Fruit fly (Drosophila melanogaster) whole organism, embryonic: ENCODE measurements around the gene CG34409.

ENCODE experiments used
- Aef1 ChIP-seq: fragments of 200-800 bp; sonication (Bioruptor generic); IDR thresholded peaks from 3 replicates; pipeline ENCODE4 v1.3.6; 2022; ENCODE audit warnings: missing biosample characterization, missing genetic modification characterization
- Antp ChIP-seq: fragments of 200-800 bp; sonication (Bioruptor generic); optimal IDR thresholded peaks from 3 replicates; lab custom pipeline; 2016; ENCODE audit warnings: missing biosample characterization, missing genetic modification characterization
- Asciz ChIP-seq: fragments of 200-800 bp; sonication (Bioruptor generic); optimal IDR thresholded peaks from 2 replicates; lab custom pipeline; 2017; ENCODE audit warnings: missing biosample characterization, mild to moderate bottlenecking, missing genetic modification characterization, missing genetic modification reagents
- CG10431 ChIP-seq: fragments of 200-800 bp; sonication (Bioruptor generic); optimal IDR thresholded peaks from 3 replicates; lab custom pipeline; 2018; ENCODE audit warnings: missing biosample characterization, mild to moderate bottlenecking, missing genetic modification characterization
- CG10959 ChIP-seq: fragments of 200-800 bp; sonication (Bioruptor generic); IDR thresholded peaks from 2 replicates; pipeline ENCODE4 v1.3.6; 2022; ENCODE audit warnings: missing biosample characterization, missing genetic modification characterization
- CG11560 ChIP-seq: fragments of 200-800 bp; sonication (Bioruptor generic); IDR thresholded peaks from 3 replicates; pipeline ENCODE4 v1.3.6; 2022; ENCODE audit warnings: missing biosample characterization, missing genetic modification characterization
- CG1233 ChIP-seq: fragments of 200-800 bp; sonication (Bioruptor generic); optimal IDR thresholded peaks from 4 replicates; lab custom pipeline; 2018; ENCODE audit warnings: missing biosample characterization, mild to moderate bottlenecking, missing genetic modification characterization
- CG12659 ChIP-seq: fragments of 200-800 bp; sonication (Bioruptor generic); optimal IDR thresholded peaks from 3 replicates; lab custom pipeline; 2017; ENCODE audit warnings: mild to moderate bottlenecking, missing biosample characterization, missing genetic modification reagents, missing genetic modification characterization
- CG12744 ChIP-seq: fragments of 200-800 bp; sonication (Bioruptor generic); optimal IDR thresholded peaks from 2 replicates; lab custom pipeline; 2016; ENCODE audit warnings: missing biosample characterization, missing genetic modification characterization
- CG14667 ChIP-seq: fragments of 200-800 bp; sonication (Bioruptor generic); IDR thresholded peaks from 2 replicates; pipeline ENCODE4 v1.3.6; 2022; ENCODE audit warnings: missing biosample characterization, missing genetic modification characterization
- CG15011 ChIP-seq: fragments of 200-800 bp; sonication (Bioruptor generic); optimal IDR thresholded peaks from 3 replicates; lab custom pipeline; 2018; ENCODE audit warnings: missing biosample characterization, mild to moderate bottlenecking, missing genetic modification characterization
- CG17359 ChIP-seq: fragments of 200-800 bp; sonication (Bioruptor generic); optimal IDR thresholded peaks from 3 replicates; lab custom pipeline; 2018; ENCODE audit warnings: missing biosample characterization, mild to moderate bottlenecking, missing genetic modification characterization, moderate library complexity
- CG31224 ChIP-seq: fragments of 200-800 bp; sonication (Bioruptor generic); IDR thresholded peaks from 2 replicates; pipeline ENCODE4 v1.3.6; 2022; ENCODE audit warnings: missing biosample characterization, missing genetic modification characterization
- CG3281 ChIP-seq: fragments of 200-800 bp; sonication (Bioruptor generic); optimal IDR thresholded peaks from 3 replicates; lab custom pipeline; 2017; ENCODE audit warnings: missing biosample characterization, mild to moderate bottlenecking, missing genetic modification characterization
- CG33213 ChIP-seq: fragments of 200-800 bp; sonication (Bioruptor generic); optimal IDR thresholded peaks from 3 replicates; lab custom pipeline; 2016; ENCODE audit warnings: missing biosample characterization, missing genetic modification characterization
- CG3995 ChIP-seq: fragments of 200-800 bp; sonication (Bioruptor generic); optimal IDR thresholded peaks from 3 replicates; lab custom pipeline; 2016; ENCODE audit warnings: missing biosample characterization, missing genetic modification characterization
- CG4424 ChIP-seq: fragments of 200-800 bp; sonication (Bioruptor generic); optimal IDR thresholded peaks from 3 replicates; lab custom pipeline; 2016; ENCODE audit warnings: missing biosample characterization, missing genetic modification characterization
- CG4617 ChIP-seq: fragments of 200-800 bp; sonication (Bioruptor generic); optimal IDR thresholded peaks from 3 replicates; lab custom pipeline; 2016; ENCODE audit warnings: missing biosample characterization, missing genetic modification characterization, borderline replicate concordance
- CG6791 ChIP-seq: fragments of 200-800 bp; sonication (Bioruptor generic); IDR thresholded peaks from 3 replicates; pipeline ENCODE4 v1.3.6; 2022; ENCODE audit warnings: missing biosample characterization, missing genetic modification characterization; ENCODE audit not compliant: partially characterized antibody
- CG7928 ChIP-seq: fragments of 200-800 bp; sonication (Bioruptor generic); optimal IDR thresholded peaks from 2 replicates; lab custom pipeline; 2017; ENCODE audit warnings: missing biosample characterization, mild to moderate bottlenecking, missing genetic modification characterization
- CTCF ChIP-seq: fragments of 200-800 bp; sonication (Bioruptor generic); optimal IDR thresholded peaks from 2 replicates; lab custom pipeline; 2017; ENCODE audit warnings: missing biosample characterization, mild to moderate bottlenecking, missing genetic modification characterization, moderate library complexity
- Camta ChIP-seq: fragments of 200-800 bp; sonication (Bioruptor generic); optimal IDR thresholded peaks from 2 replicates; lab custom pipeline; 2016; ENCODE audit warnings: missing biosample characterization, missing genetic modification characterization
- D ChIP-seq, 2 experiments: fragments of 200-800 bp in 1 of 2; fragments of >200 bp in 1 of 2; sonication (Bioruptor generic) in 1 of 2; optimal IDR thresholded peaks; 2 replicates in 1 of 2; 3 replicates in 1 of 2; lab custom pipeline; 2017; ENCODE audit warnings: mild to moderate bottlenecking in 1 of 2, missing biosample characterization in 1 of 2, missing genetic modification characterization in 1 of 2, missing genetic modification reagents in 1 of 2
- Dek ChIP-seq: fragments of 200-800 bp; sonication (Bioruptor generic); optimal IDR thresholded peaks from 3 replicates; lab custom pipeline; 2019; ENCODE audit warnings: missing biosample characterization, mild to moderate bottlenecking, missing genetic modification characterization, moderate library complexity
- Nf-YC ChIP-seq: fragments of 200-800 bp; optimal IDR thresholded peaks from 3 replicates; lab custom pipeline; 2019; ENCODE audit warnings: missing biosample characterization, mild to moderate bottlenecking, missing genetic modification characterization, moderate library complexity
- NfI ChIP-seq: fragments of 200-800 bp; sonication (Bioruptor generic); optimal IDR thresholded peaks from 3 replicates; lab custom pipeline; 2018; ENCODE audit warnings: missing biosample characterization, mild to moderate bottlenecking, missing genetic modification characterization, moderate library complexity
- Oaz ChIP-seq: fragments of 200-800 bp; sonication (Bioruptor generic); IDR thresholded peaks from 2 replicates; pipeline ENCODE4 v1.3.6; 2022; ENCODE audit warnings: missing biosample characterization, missing genetic modification characterization
- Ravus ChIP-seq: fragments of 200-800 bp; sonication (Bioruptor generic); IDR thresholded peaks from 2 replicates; pipeline ENCODE4 v1.3.6; 2022; ENCODE audit warnings: missing biosample characterization, missing genetic modification characterization
- Sry-δ ChIP-seq: fragments of 200-800 bp; sonication (Bioruptor generic); optimal IDR thresholded peaks from 2 replicates; lab custom pipeline; 2016; ENCODE audit warnings: missing biosample characterization, missing genetic modification characterization
- Tbp ChIP-seq: fragments of >200 bp; optimal IDR thresholded peaks from 2 replicates; lab custom pipeline; 2018; ENCODE audit warnings: missing biosample characterization, missing genetic modification characterization
- ac ChIP-seq: fragments of 200-800 bp; sonication (Bioruptor generic); optimal IDR thresholded peaks from 3 replicates; lab custom pipeline; 2017; ENCODE audit warnings: missing biosample characterization, mild to moderate bottlenecking, missing genetic modification characterization
- bbx ChIP-seq: fragments of 200-800 bp; sonication (Bioruptor generic); IDR thresholded peaks from 2 replicates; pipeline ENCODE4 v1.3.6; 2022; ENCODE audit warnings: missing biosample characterization, missing genetic modification characterization; ENCODE audit not compliant: partially characterized antibody
- bcd ChIP-seq: fragments of 200-800 bp; sonication (Bioruptor generic); optimal IDR thresholded peaks from 2 replicates; lab custom pipeline; 2017; ENCODE audit warnings: missing biosample characterization, mild to moderate bottlenecking, missing genetic modification characterization
- cad ChIP-seq: fragments of >200 bp; optimal IDR thresholded peaks from 2 replicates; lab custom pipeline; 2017; ENCODE audit warnings: missing biosample characterization, missing genetic modification characterization
- cato ChIP-seq: fragments of 200-800 bp; sonication (Bioruptor generic); optimal IDR thresholded peaks from 2 replicates; lab custom pipeline; 2016; ENCODE audit warnings: missing biosample characterization, missing genetic modification characterization, borderline replicate concordance
- crc ChIP-seq: fragments of 200-800 bp; sonication (Bioruptor generic); optimal IDR thresholded peaks from 2 replicates; lab custom pipeline; 2016; ENCODE audit warnings: missing biosample characterization, missing genetic modification characterization
- croc ChIP-seq: fragments of 200-800 bp; sonication (Bioruptor generic); conservative IDR thresholded peaks from 3 replicates; pipeline ENCODE4 v1.3.6; 2022; ENCODE audit warnings: missing biosample characterization, missing genetic modification characterization
- fd3F ChIP-seq: fragments of 200-800 bp; sonication (Bioruptor generic); optimal IDR thresholded peaks from 2 replicates; lab custom pipeline; 2018; ENCODE audit warnings: missing biosample characterization, mild to moderate bottlenecking, missing genetic modification characterization, moderate library complexity
- fu2 ChIP-seq: fragments of 200-800 bp; sonication (Bioruptor generic); optimal IDR thresholded peaks from 2 replicates; lab custom pipeline; 2016; ENCODE audit warnings: missing biosample characterization, missing genetic modification characterization
- insv ChIP-seq, 2 experiments: fragments of 200-800 bp; sonication (Bioruptor generic); optimal IDR thresholded peaks; 3 replicates each; lab custom pipeline; 2016 to 2018; ENCODE audit warnings: missing biosample characterization in 2 of 2, missing genetic modification characterization in 2 of 2
- kni ChIP-seq: fragments of 200-800 bp; sonication (Bioruptor generic); optimal IDR thresholded peaks from 3 replicates; lab custom pipeline; 2017; ENCODE audit warnings: mild to moderate bottlenecking, missing biosample characterization, missing genetic modification reagents, missing genetic modification characterization
- mld ChIP-seq: fragments of 200-800 bp; sonication (Bioruptor generic); IDR thresholded peaks from 3 replicates; pipeline ENCODE4 v1.3.6; 2022; ENCODE audit warnings: missing biosample characterization, missing genetic modification characterization; ENCODE audit not compliant: partially characterized antibody
- phol ChIP-seq: fragments of 200-800 bp; sonication (Bioruptor generic); optimal IDR thresholded peaks from 3 replicates; lab custom pipeline; 2018; ENCODE audit warnings: missing biosample characterization, mild to moderate bottlenecking, missing genetic modification characterization, moderate library complexity
- shn ChIP-seq: fragments of 200-800 bp; sonication (Bioruptor generic); optimal IDR thresholded peaks from 3 replicates; lab custom pipeline; 2016; ENCODE audit warnings: missing biosample characterization, missing genetic modification characterization
- sna ChIP-seq: fragments of 200-800 bp; sonication (Bioruptor generic); IDR thresholded peaks from 2 replicates; pipeline ENCODE4 v1.3.6; 2022; ENCODE audit warnings: missing biosample characterization, missing genetic modification characterization; ENCODE audit not compliant: partially characterized antibody
- so ChIP-seq: fragments of 200-800 bp; sonication (Bioruptor generic); IDR thresholded peaks from 3 replicates; pipeline ENCODE4 v1.3.6; 2022; ENCODE audit warnings: missing biosample characterization, missing genetic modification characterization
- sob ChIP-seq: fragments of 200-800 bp; sonication (Bioruptor generic); IDR thresholded peaks from 2 replicates; pipeline ENCODE4 v1.3.6; 2022; ENCODE audit warnings: missing biosample characterization, missing genetic modification characterization
- vnd ChIP-seq: fragments of 200-800 bp; sonication (Bioruptor generic); IDR thresholded peaks from 3 replicates; pipeline ENCODE4 v1.3.6; 2022; ENCODE audit warnings: missing biosample characterization, missing genetic modification characterization; ENCODE audit not compliant: partially characterized antibody
- vvl ChIP-seq: fragments of 200-800 bp; sonication (Bioruptor generic); IDR thresholded peaks from 2 replicates; pipeline ENCODE4 v1.3.6; 2022; ENCODE audit warnings: missing biosample characterization, missing genetic modification characterization

Gene CG34409

dm6 chr3R:9762955-9763931, 17.1 kb upstream of the CG34409 start, which contains the start of the genes Snap24 and CG8478 (continued):
- TF ChIP-seq Ravus (GFP tag; lab: Robert Waterston, UW) (no peak), Dek (tag; lab: Kevin White, UChicago) (no peak), CG14667 (GFP tag; lab: Robert Waterston, UW) (no peak), CG12744 (GFP tag; lab: Kevin White, UChicago) (no peak), cato (no peak), crc (no peak), CG4617 (GFP tag; lab: Kevin White, UChicago) (peak; percentile 40), D (optimal IDR thresholded peaks at IDR 0.05; lab: Kevin White, UChicago) (no peak), D (GFP tag; optimal IDR thresholded peaks at IDR 0.05; lab: Kevin White, UChicago) (no peak), Aef1 (GFP tag; lab: Robert Waterston, UW) (no peak), CTCF (no peak), phol (tag; lab: Kevin White, UChicago) (peak; percentile 22), CG6791 (GFP tag; lab: Robert Waterston, UW) (peak; percentile 79), Asciz (GFP tag; lab: Kevin White, UChicago) (no peak), CG33213 (GFP tag; lab: Kevin White, UChicago) (no peak), insv (GFP tag; optimal IDR thresholded peaks at IDR 0.05; lab: Kevin White, UChicago) (no peak), vvl (no peak; the same call in 1 of the 2 replicates), shn (no peak), CG12659 (GFP tag; lab: Kevin White, UChicago) (peak; percentile 26), so (GFP tag; lab: Robert Waterston, UW) (no peak), CG7928 (GFP tag; lab: Kevin White, UChicago) (no peak), CG3995 (GFP tag; lab: Kevin White, UChicago) (no peak), Camta (peak; percentile 33), kni (GFP tag; lab: Kevin White, UChicago) (no peak), sob (GFP tag; lab: Robert Waterston, UW) (no peak), CG10959 (GFP tag; lab: Robert Waterston, UW) (no peak), CG10431 (GFP tag; lab: Kevin White, UChicago) (no peak), Tbp (GFP tag; lab: Kevin White, UChicago) (no peak), bcd (GFP tag; lab: Kevin White, UChicago) (no peak), Sry-δ (GFP tag; lab: Kevin White, UChicago) (peak; percentile 88), Nf-YC (tag; lab: Kevin White, UChicago) (peak; percentile 20), croc (GFP tag; lab: Robert Waterston, UW) (no peak), CG31224 (GFP tag; lab: Robert Waterston, UW) (no peak), cad (GFP tag; lab: Kevin White, UChicago) (no peak), CG3281 (GFP tag; lab: Kevin White, UChicago) (no peak), ac (GFP tag; lab: Kevin White, UChicago) (no peak), vnd (GFP tag; lab: Robert Waterston, UW) (peak; percentile 73; the same call in 2 of the 3 replicates), CG11560 (no peak), Oaz (GFP tag; lab: Robert Waterston, UW) (no peak), fu2 (GFP tag; lab: Kevin White, UChicago) (no peak), CG15011 (GFP tag; lab: Kevin White, UChicago) (no peak), Antp (GFP tag; lab: Kevin White, UChicago) (no peak), CG1233 (GFP tag; lab: Kevin White, UChicago) (no peak), fd3F (GFP tag; lab: Kevin White, UChicago) (no peak), sna (GFP tag; lab: Robert Waterston, UW) (peak; percentile 74), bbx (peak; percentile 82), CG17359 (tag; lab: Kevin White, UChicago) (no peak), NfI (GFP tag; lab: Kevin White, UChicago) (no peak), CG4424 (GFP tag; lab: Kevin White, UChicago) (no peak), mld (GFP tag; lab: Robert Waterston, UW) (peak; percentile 56; the same call in 2 of the 3 replicates)
